Worm (Caenorhabditis elegans) whole organism, L4 larva: Measurements from ENCODE around the gene daam-1.

ENCODE experiments used
- D1046.2 ChIP-seq: fragments of 200-800 bp; sonication (Bioruptor generic); IDR thresholded peaks from 2 replicates; pipeline ENCODE4 v1.3.6; 2022; ENCODE audit warnings: missing genetic modification characterization, missing compliant biosample characterization
- F26F4.8 ChIP-seq: fragments of 200-800 bp; sonication (Bioruptor generic); conservative IDR thresholded peaks from 2 replicates; pipeline ENCODE4 v1.3.6; 2022; ENCODE audit warnings: missing genetic modification characterization, missing compliant biosample characterization
- R02D3.7 ChIP-seq: fragments of 150-350 bp; sonication (generic microtip); optimal IDR thresholded peaks from 3 replicates; lab custom pipeline; 2014; ENCODE audit warnings: missing biosample characterization, missing genetic modification characterization
- T20F7.1 ChIP-seq: fragments of 200-800 bp; sonication (Bioruptor generic); optimal IDR thresholded peaks from 2 replicates; lab custom pipeline; 2018; ENCODE audit warnings: mild to moderate bottlenecking, missing genetic modification characterization, missing compliant biosample characterization
- Y105C5A.15 ChIP-seq: fragments of 200-800 bp; sonication (Bioruptor generic); IDR thresholded peaks from 2 replicates; pipeline ENCODE4 v1.3.6; 2022; ENCODE audit warnings: missing genetic modification characterization, missing compliant biosample characterization
- ZK337.2 ChIP-seq: fragments of 200-800 bp; sonication (Bioruptor generic); IDR thresholded peaks from 2 replicates; pipeline ENCODE4 v1.3.6; 2022; ENCODE audit warnings: missing genetic modification reagents, missing genetic modification characterization, missing compliant biosample characterization
- ZK546.5 ChIP-seq, 2 experiments: sonication (generic microtip); optimal IDR thresholded peaks; 2 replicates each; lab custom pipeline; 2017; ENCODE audit warnings: missing biosample characterization in 2 of 2, missing genetic modification characterization in 2 of 2
- aha-1 ChIP-seq: fragments of 150-350 bp; peaks from one replicate; lab custom pipeline; 2014; ENCODE audit warnings: missing biosample characterization, missing genetic modification characterization
- ama-1 ChIP-seq: fragments of 150-350 bp; optimal IDR thresholded peaks from 2 replicates; lab custom pipeline; 2014; ENCODE audit warnings: inconsistent platforms, mixed read lengths
- ceh-20 ChIP-seq: fragments of 200-800 bp; sonication (Bioruptor generic); IDR thresholded peaks from 2 replicates; pipeline ENCODE4 v1.3.6; 2022; ENCODE audit warnings: missing genetic modification reagents, missing genetic modification characterization, missing compliant biosample characterization
- ceh-28 ChIP-seq: fragments of 150-350 bp; optimal IDR thresholded peaks from 2 replicates; lab custom pipeline; 2014; ENCODE audit warnings: missing biosample characterization, missing genetic modification reagents, missing genetic modification characterization
- ceh-32 ChIP-seq: sonication (generic microtip); optimal IDR thresholded peaks from 2 replicates; lab custom pipeline; 2016; ENCODE audit warnings: mild to moderate bottlenecking, missing genetic modification characterization, missing compliant biosample characterization; ENCODE audit not compliant: poor library complexity
- ceh-62 ChIP-seq: sonication (generic microtip); optimal IDR thresholded peaks from 2 replicates; lab custom pipeline; 2017; ENCODE audit warnings: missing biosample characterization, missing genetic modification characterization
- ces-1 ChIP-seq: fragments of 150-350 bp; sonication (generic microtip); optimal IDR thresholded peaks from 4 replicates; lab custom pipeline; 2014; ENCODE audit warnings: missing biosample characterization, missing genetic modification reagents, missing genetic modification characterization
- ctbp-1 ChIP-seq: fragments of 200-800 bp; sonication (Bioruptor generic); IDR thresholded peaks from 2 replicates; pipeline ENCODE4 v1.3.6; 2022; ENCODE audit warnings: missing genetic modification reagents, missing genetic modification characterization, missing compliant biosample characterization
- daf-16 ChIP-seq, 3 experiments: sonication (generic microtip); optimal IDR thresholded peaks; 2 replicates each; lab custom pipeline; 2016 to 2017; ENCODE audit warnings: missing genetic modification characterization in 3 of 3, missing genetic modification reagents in 3 of 3, mild to moderate bottlenecking in 2 of 3, missing compliant biosample characterization in 2 of 3, missing biosample characterization in 1 of 3, moderate library complexity in 1 of 3
- daf-19 ChIP-seq: fragments of 200-800 bp; sonication (Bioruptor generic); conservative IDR thresholded peaks from 2 replicates; pipeline ENCODE4 v1.3.6; 2022; ENCODE audit warnings: missing genetic modification characterization, missing compliant biosample characterization
- dmd-8 ChIP-seq: fragments of 200-800 bp; sonication (Bioruptor generic); IDR thresholded peaks from 2 replicates; pipeline ENCODE4 v1.3.6; 2022; ENCODE audit warnings: missing genetic modification characterization, missing compliant biosample characterization
- dmd-9 ChIP-seq: fragments of 200-800 bp; sonication (Bioruptor generic); IDR thresholded peaks from 2 replicates; pipeline ENCODE4 v1.3.6; 2022; ENCODE audit warnings: missing genetic modification reagents, missing genetic modification characterization, missing compliant biosample characterization
- dve-1 ChIP-seq: sonication (generic microtip); optimal IDR thresholded peaks from 2 replicates; lab custom pipeline; 2017; ENCODE audit warnings: antibody characterized with exemption, mild to moderate bottlenecking, missing genetic modification characterization, missing compliant biosample characterization; ENCODE audit not compliant: insufficient read depth
- egl-27 ChIP-seq: sonication (generic microtip); optimal IDR thresholded peaks from 3 replicates; lab custom pipeline; 2017; ENCODE audit warnings: missing biosample characterization, missing genetic modification reagents, missing genetic modification characterization
- hmg-1.1 ChIP-seq: fragments of 200-800 bp; sonication (Bioruptor generic); IDR thresholded peaks from 2 replicates; pipeline ENCODE4 v1.3.6; 2022; ENCODE audit warnings: missing genetic modification reagents, missing genetic modification characterization, missing compliant biosample characterization
- lin-15B ChIP-seq: fragments of 150-350 bp; sonication (generic microtip); optimal IDR thresholded peaks from 3 replicates; lab custom pipeline; 2014; ENCODE audit warnings: missing biosample characterization, missing genetic modification characterization
- lin-29 ChIP-seq: fragments of 200-800 bp; sonication (Bioruptor generic); IDR thresholded peaks from 2 replicates; pipeline ENCODE4 v1.3.6; 2022; ENCODE audit warnings: missing genetic modification reagents, missing genetic modification characterization, missing compliant biosample characterization
- lin-38 ChIP-seq: fragments of 200-800 bp; sonication (Bioruptor generic); IDR thresholded peaks from 2 replicates; pipeline ENCODE4 v1.3.6; 2022; ENCODE audit warnings: missing genetic modification reagents, missing genetic modification characterization, missing compliant biosample characterization
- lir-3 ChIP-seq: sonication (generic microtip); optimal IDR thresholded peaks from 2 replicates; lab custom pipeline; 2016; ENCODE audit warnings: mild to moderate bottlenecking, missing genetic modification characterization, missing compliant biosample characterization
- lsy-2 ChIP-seq, 2 experiments: fragments of 150-350 bp in 1 of 2; sonication (generic microtip) in 1 of 2; optimal IDR thresholded peaks; 2 replicates each; lab custom pipeline; 2014 to 2017; ENCODE audit warnings: missing biosample characterization in 2 of 2, missing genetic modification characterization in 2 of 2
- mdt-29 ChIP-seq: fragments of 200-800 bp; sonication (Bioruptor generic); IDR thresholded peaks from 2 replicates; pipeline ENCODE4 v1.3.6; 2022; ENCODE audit warnings: missing genetic modification reagents, missing genetic modification characterization, missing compliant biosample characterization
- mep-1 ChIP-seq: fragments of 150-350 bp; sonication (generic microtip); optimal IDR thresholded peaks from 3 replicates; lab custom pipeline; 2014; ENCODE audit warnings: missing biosample characterization, missing genetic modification characterization
- mxl-3 ChIP-seq: fragments of 200-800 bp; sonication (Bioruptor generic); optimal IDR thresholded peaks from 2 replicates; lab custom pipeline; 2018; ENCODE audit warnings: mild to moderate bottlenecking, missing genetic modification characterization, missing compliant biosample characterization
- nhr-102 ChIP-seq: sonication (generic microtip); optimal IDR thresholded peaks from 2 replicates; lab custom pipeline; 2016; ENCODE audit warnings: mild to moderate bottlenecking, missing genetic modification characterization, moderate library complexity, missing compliant biosample characterization
- nhr-111 ChIP-seq: fragments of 200-800 bp; sonication (Bioruptor generic); optimal IDR thresholded peaks from 2 replicates; lab custom pipeline; 2018; ENCODE audit warnings: mild to moderate bottlenecking, missing genetic modification characterization, missing compliant biosample characterization
- nhr-237 ChIP-seq: sonication (generic microtip); optimal IDR thresholded peaks from 2 replicates; lab custom pipeline; 2017; ENCODE audit warnings: missing biosample characterization, missing genetic modification characterization
- nhr-25 ChIP-seq: sonication (generic microtip); optimal IDR thresholded peaks from 2 replicates; lab custom pipeline; 2017; ENCODE audit warnings: missing genetic modification characterization, mild to moderate bottlenecking, missing compliant biosample characterization, antibody characterized with exemption, moderate library complexity, borderline replicate concordance; ENCODE audit not compliant: insufficient read depth
- nhr-28 ChIP-seq: fragments of 150-350 bp; optimal IDR thresholded peaks from 2 replicates; lab custom pipeline; 2014; ENCODE audit warnings: missing biosample characterization, missing genetic modification characterization
- nhr-41 ChIP-seq: fragments of 200-800 bp; sonication (Bioruptor generic); IDR thresholded peaks from 2 replicates; pipeline ENCODE4 v1.3.6; 2022; ENCODE audit warnings: missing genetic modification reagents, missing genetic modification characterization, missing compliant biosample characterization
- nhr-42 ChIP-seq: fragments of 200-800 bp; sonication (Bioruptor generic); IDR thresholded peaks from 2 replicates; pipeline ENCODE4 v1.3.6; 2022; ENCODE audit warnings: missing genetic modification characterization, missing compliant biosample characterization
- nhr-76 ChIP-seq: fragments of 150-350 bp; optimal IDR thresholded peaks from 2 replicates; lab custom pipeline; 2014; ENCODE audit warnings: missing biosample characterization, missing genetic modification characterization
- php-3 ChIP-seq: fragments of 200-800 bp; sonication (Bioruptor generic); IDR thresholded peaks from 2 replicates; pipeline ENCODE4 v1.3.6; 2022; ENCODE audit warnings: missing genetic modification reagents, missing genetic modification characterization, missing compliant biosample characterization
- pqm-1 ChIP-seq: sonication (generic microtip); optimal IDR thresholded peaks from 2 replicates; lab custom pipeline; 2017; ENCODE audit warnings: missing biosample characterization, missing genetic modification characterization
- rbr-2 ChIP-seq: sonication (generic microtip); optimal IDR thresholded peaks from 2 replicates; lab custom pipeline; 2016; ENCODE audit warnings: missing genotype, missing genetic modification characterization, missing compliant biosample characterization
- set-16 ChIP-seq: fragments of 200-800 bp; sonication (Bioruptor generic); IDR thresholded peaks from 2 replicates; pipeline ENCODE4 v1.3.6; 2022; ENCODE audit warnings: missing genetic modification reagents, missing genetic modification characterization, missing compliant biosample characterization
- skn-1 ChIP-seq: fragments of 150-350 bp; optimal IDR thresholded peaks from 2 replicates; lab custom pipeline; 2014; ENCODE audit warnings: missing biosample characterization, missing genetic modification characterization
- snpc-4 ChIP-seq: fragments of 150-350 bp; optimal IDR thresholded peaks from 2 replicates; lab custom pipeline; 2014; ENCODE audit warnings: missing biosample characterization, missing genetic modification characterization
- spr-1 ChIP-seq: sonication (generic microtip); optimal IDR thresholded peaks from 2 replicates; lab custom pipeline; 2016; ENCODE audit warnings: mild to moderate bottlenecking, missing genetic modification characterization, missing compliant biosample characterization
- tag-97 ChIP-seq: fragments of 200-800 bp; sonication (Bioruptor generic); IDR thresholded peaks from 2 replicates; pipeline ENCODE4 v1.3.6; 2022; ENCODE audit warnings: missing genetic modification characterization, missing compliant biosample characterization
- unc-39 ChIP-seq: sonication (generic microtip); optimal IDR thresholded peaks from 2 replicates; lab custom pipeline; 2017; ENCODE audit warnings: missing biosample characterization, missing genetic modification characterization
- vab-7 ChIP-seq: fragments of 200-800 bp; sonication (Bioruptor generic); IDR thresholded peaks from 2 replicates; pipeline ENCODE4 v1.3.6; 2022; ENCODE audit warnings: missing genetic modification reagents, missing genetic modification characterization, missing compliant biosample characterization
- zag-1 ChIP-seq: fragments of 150-350 bp; optimal IDR thresholded peaks from 2 replicates; lab custom pipeline; 2014; ENCODE audit warnings: missing biosample characterization, missing genetic modification characterization

Gene daam-1

DNA sequence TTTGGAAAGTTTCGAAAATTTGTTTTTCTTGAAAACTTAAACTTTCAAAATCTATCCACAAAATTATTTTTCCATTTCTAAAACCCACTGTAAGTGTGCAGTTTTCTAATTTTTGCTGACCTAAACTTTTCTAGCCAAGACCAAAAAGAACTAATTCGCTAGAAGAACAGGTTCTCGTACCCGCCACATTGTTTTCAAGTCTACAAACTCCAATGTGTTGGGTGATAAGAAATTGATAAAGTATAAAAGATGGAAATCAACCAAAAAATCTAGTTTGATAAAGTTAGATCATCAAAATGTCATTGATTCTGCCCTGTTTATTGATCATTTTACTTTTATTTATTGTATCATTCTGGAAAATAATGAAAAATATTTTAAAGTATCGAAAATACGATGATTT lies 24.7 kb downstream of the daam-1 start, which contains the start of gene cyp-29A3:
TSS of gene cyp-29A3 (plus strand) at position 269 of the 400 bp plus-strand sequence.
- TF ChIP-seq nhr-237 (tag; lab: Kevin White, UChicago) (no peak), T20F7.1 (no peak), tag-97 (GFP tag; lab: Robert Waterston, UW) (no peak), spr-1 (tag; lab: Kevin White, UChicago) (no peak), ZK337.2 (GFP tag; lab: Robert Waterston, UW) (no peak), vab-7 (GFP tag; lab: Robert Waterston, UW) (no peak), nhr-111 (GFP tag; lab: Kevin White, UChicago) (no peak), daf-16 (GFP tag; optimal IDR thresholded peaks at IDR 0.05; lab: Kevin White, UChicago) (no peak), daf-16 (tag; optimal IDR thresholded peaks at IDR 0.05; lab: Kevin White, UChicago) (peak; percentile 48), ceh-62 (tag; lab: Kevin White, UChicago) (no peak), egl-27 (tag; lab: Kevin White, UChicago) (no peak), lin-15B (no peak), R02D3.7 (tag; lab: Kevin White, UChicago) (no peak), lin-38 (GFP tag; lab: Robert Waterston, UW) (no peak), aha-1 (tag; lab: Kevin White, UChicago) (no peak), nhr-28 (tag; lab: Kevin White, UChicago) (peak; percentile 94), nhr-42 (GFP tag; lab: Robert Waterston, UW) (no peak), ZK546.5 (tag; optimal IDR thresholded peaks at IDR 0.05; lab: Kevin White, UChicago) (no peak), ceh-32 (no peak)

DNA sequence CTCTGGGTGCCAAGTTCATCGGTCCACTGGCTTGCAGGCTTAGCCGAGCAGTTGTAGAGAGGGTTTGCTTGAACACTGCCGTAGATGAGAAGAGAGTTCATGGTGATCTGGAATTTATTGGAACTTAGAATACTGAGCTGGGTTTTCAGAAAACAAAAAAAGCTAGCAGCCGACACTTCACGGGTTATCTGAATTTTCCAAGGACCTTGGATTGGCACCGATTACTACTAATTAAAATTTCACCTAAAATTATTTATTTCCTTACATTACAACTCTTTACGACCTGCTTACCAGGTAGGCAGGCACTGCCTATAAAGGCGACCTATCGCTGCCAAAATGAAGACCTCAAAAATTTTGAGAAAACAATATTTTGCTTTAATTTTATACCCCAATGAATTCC lies 27.7 kb downstream of the daam-1 start, which contains the start of gene srt-52:
TSS of gene srt-52 (minus strand) at position 101 of the 400 bp plus-strand sequence.
- TF ChIP-seq set-16 = no peak
- no peak for TF ChIP-seq D1046.2
- no peak for TF ChIP-seq mdt-29 (GFP tag; lab: Robert Waterston, UW)
- TF ChIP-seq F26F4.8 = no peak
- no peak for TF ChIP-seq ceh-28 (tag; lab: Kevin White, UChicago)
- no peak for TF ChIP-seq zag-1 (tag; lab: Kevin White, UChicago)
- TF ChIP-seq Y105C5A.15 (GFP tag; lab: Robert Waterston, UW) = no peak
- no peak for TF ChIP-seq nhr-102 (tag; lab: Kevin White, UChicago)
- no peak for TF ChIP-seq ama-1
- TF ChIP-seq lin-38 (GFP tag; lab: Robert Waterston, UW) = no peak
- no peak for TF ChIP-seq pqm-1 (tag; lab: Kevin White, UChicago)
- TF ChIP-seq unc-39 = no peak
- no peak for TF ChIP-seq skn-1 (tag; lab: Kevin White, UChicago)
- no peak for TF ChIP-seq snpc-4 (tag; lab: Kevin White, UChicago)
- TF ChIP-seq mep-1 (tag; lab: Kevin White, UChicago) = no peak
- no peak for TF ChIP-seq dmd-8 (GFP tag; lab: Robert Waterston, UW)
- no peak for TF ChIP-seq rbr-2 (tag; lab: Kevin White, UChicago)
- TF ChIP-seq lsy-2 (tag; optimal IDR thresholded peaks at IDR 0.05; lab: Kevin White, UChicago) = no peak
- no peak for TF ChIP-seq nhr-76 (tag; lab: Kevin White, UChicago)
- no peak for TF ChIP-seq daf-19 (GFP tag; lab: Robert Waterston, UW)

DNA sequence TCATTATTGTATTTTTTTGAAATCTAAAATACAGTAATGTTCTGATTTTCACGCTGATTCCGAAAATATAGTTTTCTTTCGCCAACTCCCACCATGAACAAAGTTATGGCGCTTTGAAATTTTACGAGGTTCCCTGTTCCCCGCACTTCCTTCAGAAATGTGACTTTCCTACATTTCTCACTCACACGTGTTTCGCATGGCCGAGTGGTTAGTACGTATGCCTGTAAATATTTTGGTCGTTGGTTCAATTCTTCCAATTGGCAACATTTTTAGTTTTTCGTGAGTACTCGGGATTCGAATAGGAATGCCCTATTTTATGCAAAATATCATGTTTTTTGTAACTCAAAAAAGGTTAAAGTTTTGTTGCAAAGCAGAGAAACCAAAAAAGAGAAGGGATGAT lies 30.3 kb downstream of the daam-1 start:
- TF ChIP-seq hmg-1.1 = peak; percentile 87
- peak; percentile 54; the same call in 1 of the 2 replicates for TF ChIP-seq lin-29 (GFP tag; lab: Robert Waterston, UW)
- peak; percentile 64 for TF ChIP-seq mxl-3 (GFP tag; lab: Kevin White, UChicago)
- peak; percentile 80 for TF ChIP-seq mdt-29 (GFP tag; lab: Robert Waterston, UW)
- 0 out of 2 replicates have a peak, but pooled peaks have one; percentile 10 for TF ChIP-seq dmd-9 (GFP tag; lab: Robert Waterston, UW)
- peak; percentile 76 for TF ChIP-seq php-3 (GFP tag; lab: Robert Waterston, UW)
- TF ChIP-seq lir-3 (tag; lab: Kevin White, UChicago) = peak; percentile 37
- no peak for TF ChIP-seq nhr-42 (GFP tag; lab: Robert Waterston, UW)
- no peak for TF ChIP-seq skn-1 (tag; lab: Kevin White, UChicago)
- TF ChIP-seq dve-1 = no peak
- TF ChIP-seq nhr-25 (tag; lab: Kevin White, UChicago) = no peak
- peak; percentile 55 to 82 for TF ChIP-seq daf-16 (GFP tag; optimal IDR thresholded peaks at IDR 0.05; lab: Kevin White, UChicago)
- TF ChIP-seq daf-16 (tag; optimal IDR thresholded peaks at IDR 0.05; lab: Kevin White, UChicago) = peak; percentile 51
- 0 out of 2 replicates have a peak, but pooled peaks have one; percentile 76 for TF ChIP-seq nhr-41 (GFP tag; lab: Robert Waterston, UW)
- TF ChIP-seq ceh-20 = 0 out of 2 replicates have a peak, but pooled peaks have one; percentile 24
- peak; percentile 71 for TF ChIP-seq ctbp-1
- no peak for TF ChIP-seq lin-15B
- no peak for TF ChIP-seq ces-1 (GFP tag; lab: Kevin White, UChicago)
- TF ChIP-seq vab-7 (GFP tag; lab: Robert Waterston, UW) = no peak; the same call in 1 of the 2 replicates
